Worm (Caenorhabditis elegans) whole organism, L4/young adult: ENCODE measurements around the gene Y48G9A.6.

Experiments used
- W03F9.2 ChIP-seq: fragments of 150-350 bp; optimal IDR thresholded peaks from 2 replicates; lab custom pipeline; 2014; ENCODE audit warnings: missing biosample characterization, missing genetic modification characterization
- dao-5 ChIP-seq: sonication (generic microtip); optimal IDR thresholded peaks from 2 replicates; lab custom pipeline; 2016; ENCODE audit warnings: missing genotype, missing genetic modification characterization, moderate library complexity, missing compliant biosample characterization
- him-1 ChIP-seq: sonication (generic microtip); optimal IDR thresholded peaks from 2 replicates; lab custom pipeline; 2016; ENCODE audit warnings: missing genotype, missing genetic modification reagents, missing genetic modification characterization, missing compliant biosample characterization

Gene Y48G9A.6

ce11 chrIII:2105935-2106334 is 11.7 kb upstream of the Y48G9A.6 start:
- TF ChIP-seq W03F9.2 (tag; lab: Kevin White, UChicago) (no peak), dao-5 (tag; lab: Kevin White, UChicago) (no peak), him-1 (no peak)

ce11 chrIII:2110249-2110648 is 7.4 kb upstream of the Y48G9A.6 start, which contains the start of gene Y48G9A.7:
Gene Y48G9A.7 (plus strand): TSS chrIII:2110549.
- TF ChIP-seq W03F9.2 (tag; lab: Kevin White, UChicago) (no peak), him-1 (no peak), dao-5 (tag; lab: Kevin White, UChicago) (no peak)

- TF ChIP-seq dao-5 (tag; lab: Kevin White, UChicago) = no peak
- TF ChIP-seq him-1 = no peak
- no peak for TF ChIP-seq W03F9.2 (tag; lab: Kevin White, UChicago)
Measured at ce11 chrIII:2111376-2111775, 6.3 kb upstream of the Y48G9A.6 start.

- TF ChIP-seq dao-5 (tag; lab: Kevin White, UChicago) (no peak), him-1 (no peak), W03F9.2 (tag; lab: Kevin White, UChicago) (no peak)
Measured at ce11 chrIII:2112009-2112408, 5.6 kb upstream of the Y48G9A.6 start.

ce11 chrIII:2112601-2113176 is 5.0 kb upstream of the Y48G9A.6 start:
- TF ChIP-seq W03F9.2 (tag; lab: Kevin White, UChicago) = no peak
- no peak for TF ChIP-seq dao-5 (tag; lab: Kevin White, UChicago)
- no peak for TF ChIP-seq him-1

- TF ChIP-seq dao-5 (tag; lab: Kevin White, UChicago) (no peak), him-1 (no peak), W03F9.2 (tag; lab: Kevin White, UChicago) (no peak)
Measured at ce11 chrIII:2115322-2115721, 2.3 kb upstream of the Y48G9A.6 start.

ce11 chrIII:2116797-2117196 is 844 bp upstream of the Y48G9A.6 start, which contains the start of gene Y48G9A.11:
Gene Y48G9A.11 (minus strand): TSS chrIII:2116897.
- TF ChIP-seq W03F9.2 (tag; lab: Kevin White, UChicago) = no peak

- TF ChIP-seq him-1 (no peak), dao-5 (tag; lab: Kevin White, UChicago) (no peak), W03F9.2 (tag; lab: Kevin White, UChicago) (no peak)
Measured at ce11 chrIII:2123673-2124187, 6.1 kb downstream of the Y48G9A.6 start, which contains the start of gene frl-1. Gene frl-1 (plus strand): TSS chrIII:2124137.

- TF ChIP-seq dao-5 (tag; lab: Kevin White, UChicago) (no peak), W03F9.2 (tag; lab: Kevin White, UChicago) (no peak), him-1 (no peak)
Measured at ce11 chrIII:2125936-2126335, 8.3 kb downstream of the Y48G9A.6 start.

ce11 chrIII:2129377-2129776 is 11.7 kb downstream of the Y48G9A.6 start:
- no peak for TF ChIP-seq W03F9.2 (tag; lab: Kevin White, UChicago)
- TF ChIP-seq dao-5 (tag; lab: Kevin White, UChicago) = no peak
- TF ChIP-seq him-1 = no peak

- TF ChIP-seq dao-5 (tag; lab: Kevin White, UChicago) (no peak), W03F9.2 (tag; lab: Kevin White, UChicago) (no peak), him-1 (no peak)
Measured at ce11 chrIII:2129991-2130390, 12.3 kb downstream of the Y48G9A.6 start.

ce11 chrIII:2132059-2132458 is 14.4 kb downstream of the Y48G9A.6 start:
- no peak for TF ChIP-seq dao-5 (tag; lab: Kevin White, UChicago)
- TF ChIP-seq him-1 = no peak
- no peak for TF ChIP-seq W03F9.2 (tag; lab: Kevin White, UChicago)

ce11 chrIII:2133928-2134327 is 16.3 kb downstream of the Y48G9A.6 start:
- TF ChIP-seq W03F9.2 (tag; lab: Kevin White, UChicago) = no peak
- TF ChIP-seq him-1 = no peak
- TF ChIP-seq dao-5 (tag; lab: Kevin White, UChicago) = no peak

ce11 chrIII:2137490-2137889 is 19.8 kb downstream of the Y48G9A.6 start:
- TF ChIP-seq dao-5 (tag; lab: Kevin White, UChicago) (no peak), W03F9.2 (tag; lab: Kevin White, UChicago) (no peak), him-1 (no peak)

ce11 chrIII:2150555-2150954 is 32.9 kb downstream of the Y48G9A.6 start:
- TF ChIP-seq dao-5 (tag; lab: Kevin White, UChicago) (no peak), W03F9.2 (tag; lab: Kevin White, UChicago) (no peak), him-1 (no peak)
